Fruit fly (Drosophila melanogaster) whole organism, adult: Measurements from ENCODE around the gene CG15177.

ENCODE experiments used
- CG11617 ChIP-seq: fragments of 200-800 bp; sonication (Bioruptor generic); optimal IDR thresholded peaks from 2 replicates; lab custom pipeline; 2017; ENCODE audit warnings: mild to moderate bottlenecking, missing biosample characterization, missing genetic modification reagents, missing genetic modification characterization
- CG12768 ChIP-seq: fragments of 200-800 bp; sonication (Bioruptor generic); optimal IDR thresholded peaks from 2 replicates; lab custom pipeline; 2017; ENCODE audit warnings: missing biosample characterization, missing genetic modification characterization, mild to moderate bottlenecking, moderate library complexity, missing genetic modification reagents
- CG14711 ChIP-seq: fragments of 200-800 bp; sonication (Bioruptor generic); optimal IDR thresholded peaks from 2 replicates; lab custom pipeline; 2018; ENCODE audit warnings: missing biosample characterization, mild to moderate bottlenecking, missing genetic modification characterization, moderate library complexity
- CG1620 ChIP-seq: fragments of 200-800 bp; sonication (Bioruptor generic); optimal IDR thresholded peaks from 2 replicates; lab custom pipeline; 2016; ENCODE audit warnings: missing biosample characterization, missing genetic modification characterization
- CG33017 ChIP-seq: fragments of 200-800 bp; sonication (Bioruptor generic); optimal IDR thresholded peaks from 2 replicates; lab custom pipeline; 2018; ENCODE audit warnings: missing biosample characterization, mild to moderate bottlenecking, missing genetic modification characterization, moderate library complexity
- CG5204 ChIP-seq: fragments of 200-800 bp; sonication (Bioruptor generic); optimal IDR thresholded peaks from 2 replicates; lab custom pipeline; 2016; ENCODE audit warnings: missing biosample characterization, missing genetic modification characterization
- CG7045 ChIP-seq: fragments of 200-800 bp; sonication (Bioruptor generic); optimal IDR thresholded peaks from 2 replicates; lab custom pipeline; 2017; ENCODE audit warnings: missing biosample characterization, mild to moderate bottlenecking, missing genetic modification characterization
- CG7101 ChIP-seq: fragments of 200-800 bp; sonication (Bioruptor generic); optimal IDR thresholded peaks from 2 replicates; lab custom pipeline; 2018; ENCODE audit warnings: missing biosample characterization, mild to moderate bottlenecking, missing genetic modification characterization, moderate library complexity
- Clk ChIP-seq: fragments of 200-800 bp; sonication (Bioruptor generic); optimal IDR thresholded peaks from 2 replicates; lab custom pipeline; 2017; ENCODE audit warnings: missing biosample characterization, missing genetic modification characterization
- Crg-1 ChIP-seq: fragments of 200-800 bp; sonication (Bioruptor generic); optimal IDR thresholded peaks from 2 replicates; lab custom pipeline; 2016; ENCODE audit warnings: missing biosample characterization, missing genetic modification characterization
- Hr96 ChIP-seq: fragments of 200-800 bp; sonication (Bioruptor generic); optimal IDR thresholded peaks from 2 replicates; lab custom pipeline; 2016; ENCODE audit warnings: missing biosample characterization, missing genetic modification characterization
- cic ChIP-seq: fragments of 200-800 bp; sonication (Bioruptor generic); optimal IDR thresholded peaks from 2 replicates; lab custom pipeline; 2017; ENCODE audit warnings: missing biosample characterization, mild to moderate bottlenecking, missing genetic modification characterization, moderate library complexity
- cnc ChIP-seq, 2 experiments: fragments of >200 bp; optimal IDR thresholded peaks; 2 replicates each; lab custom pipeline; 2017
- pad ChIP-seq: fragments of 200-800 bp; sonication (Bioruptor generic); optimal IDR thresholded peaks from 3 replicates; lab custom pipeline; 2017; ENCODE audit warnings: missing biosample characterization, missing genetic modification characterization, mild to moderate bottlenecking, moderate library complexity, missing genetic modification reagents
- tj ChIP-seq: fragments of 200-800 bp; sonication (Bioruptor generic); optimal IDR thresholded peaks from 3 replicates; lab custom pipeline; 2017; ENCODE audit warnings: missing biosample characterization, mild to moderate bottlenecking, missing genetic modification characterization, moderate library complexity
- toe ChIP-seq: fragments of 200-800 bp; sonication (Bioruptor generic); optimal IDR thresholded peaks from 2 replicates; lab custom pipeline; 2016; ENCODE audit warnings: missing biosample characterization, missing genetic modification characterization

CG15177 gene

DNA sequence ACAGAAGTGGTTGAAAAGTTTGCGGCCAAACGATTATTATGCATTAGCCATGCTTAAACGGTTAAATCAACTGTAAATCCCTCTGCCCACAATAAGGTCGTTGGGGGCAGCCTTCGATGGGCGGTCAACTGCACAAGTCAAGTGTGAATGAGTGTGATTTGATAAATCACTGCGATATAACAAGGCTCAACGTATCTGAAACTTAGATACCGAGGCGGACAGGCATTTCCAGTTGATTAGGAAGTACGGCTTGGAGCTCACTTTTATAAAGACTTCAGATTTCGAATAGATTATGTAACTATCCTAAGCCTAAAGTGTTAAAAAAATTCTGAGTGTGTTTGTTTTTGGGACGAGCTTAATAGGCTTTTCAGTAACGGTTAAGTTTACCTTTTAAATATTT is 48.6 kb downstream of the CG15177 start, which contains the start of gene CG2336:
Gene CG2336 (plus strand): TSS at position 301 of the 400 bp plus-strand sequence.
- TF ChIP-seq cnc (optimal IDR thresholded peaks at IDR 0.05; lab: Kevin White, UChicago) (no peak), CG12768 (GFP tag; lab: Kevin White, UChicago) (no peak), Hr96 (no peak), tj (no peak), Clk (GFP tag; lab: Kevin White, UChicago) (no peak), pad (no peak), CG11617 (GFP tag; lab: Kevin White, UChicago) (no peak), CG5204 (no peak), cic (GFP tag; lab: Kevin White, UChicago) (no peak), CG33017 (tag; lab: Kevin White, UChicago) (no peak), Crg-1 (GFP tag; lab: Kevin White, UChicago) (no peak), CG7101 (no peak), CG14711 (no peak), CG1620 (no peak), CG7045 (no peak), toe (no peak)
